Worm (Caenorhabditis elegans) whole organism, L4 larva: ENCODE measurements around the gene ZK673.6.

Source experiments
- F26F4.8 ChIP-seq: fragments of 200-800 bp; sonication (Bioruptor generic); conservative IDR thresholded peaks from 2 replicates; pipeline ENCODE4 v1.3.6; 2022; ENCODE audit warnings: missing genetic modification characterization, missing compliant biosample characterization
- F37D6.2 ChIP-seq: sonication (generic microtip); optimal IDR thresholded peaks from 2 replicates; lab custom pipeline; 2016; ENCODE audit warnings: mild to moderate bottlenecking, missing genetic modification characterization, missing compliant biosample characterization
- T26A8.4 ChIP-seq: fragments of 200-800 bp; sonication (Bioruptor generic); IDR thresholded peaks from 2 replicates; pipeline ENCODE4 v1.3.6; 2022; ENCODE audit warnings: missing genetic modification characterization, missing compliant biosample characterization
- ZK546.5 ChIP-seq, 2 experiments: sonication (generic microtip); optimal IDR thresholded peaks; 2 replicates each; lab custom pipeline; 2017; ENCODE audit warnings: missing biosample characterization in 2 of 2, missing genetic modification characterization in 2 of 2
- aha-1 ChIP-seq: fragments of 150-350 bp; peaks from one replicate; lab custom pipeline; 2014; ENCODE audit warnings: missing biosample characterization, missing genetic modification characterization
- ama-1 ChIP-seq: fragments of 150-350 bp; optimal IDR thresholded peaks from 2 replicates; lab custom pipeline; 2014; ENCODE audit warnings: inconsistent platforms, mixed read lengths
- arid-1 ChIP-seq: fragments of 200-800 bp; sonication (Bioruptor generic); conservative IDR thresholded peaks from 2 replicates; pipeline ENCODE4 v1.3.6; 2022; ENCODE audit warnings: missing genetic modification reagents, missing genetic modification characterization, missing compliant biosample characterization
- ceh-20 ChIP-seq: fragments of 200-800 bp; sonication (Bioruptor generic); IDR thresholded peaks from 2 replicates; pipeline ENCODE4 v1.3.6; 2022; ENCODE audit warnings: missing genetic modification reagents, missing genetic modification characterization, missing compliant biosample characterization
- ceh-32 ChIP-seq: sonication (generic microtip); optimal IDR thresholded peaks from 2 replicates; lab custom pipeline; 2016; ENCODE audit warnings: mild to moderate bottlenecking, missing genetic modification characterization, missing compliant biosample characterization; ENCODE audit not compliant: poor library complexity
- ceh-44 ChIP-seq: fragments of 200-800 bp; sonication (Bioruptor generic); IDR thresholded peaks from 2 replicates; pipeline ENCODE4 v1.3.6; 2022; ENCODE audit warnings: missing genetic modification reagents, missing genetic modification characterization, missing compliant biosample characterization
- ceh-62 ChIP-seq: sonication (generic microtip); optimal IDR thresholded peaks from 2 replicates; lab custom pipeline; 2017; ENCODE audit warnings: missing biosample characterization, missing genetic modification characterization
- ctbp-1 ChIP-seq: fragments of 200-800 bp; sonication (Bioruptor generic); IDR thresholded peaks from 2 replicates; pipeline ENCODE4 v1.3.6; 2022; ENCODE audit warnings: missing genetic modification reagents, missing genetic modification characterization, missing compliant biosample characterization
- daf-16 ChIP-seq, 3 experiments: sonication (generic microtip); optimal IDR thresholded peaks; 2 replicates each; lab custom pipeline; 2016 to 2017; ENCODE audit warnings: missing genetic modification characterization in 3 of 3, missing genetic modification reagents in 3 of 3, mild to moderate bottlenecking in 2 of 3, missing compliant biosample characterization in 2 of 3, missing biosample characterization in 1 of 3, moderate library complexity in 1 of 3
- daf-8 ChIP-seq: fragments of 200-800 bp; sonication (Bioruptor generic); IDR thresholded peaks from 2 replicates; pipeline ENCODE4 v1.3.6; 2022; ENCODE audit warnings: missing genetic modification characterization, missing compliant biosample characterization
- dmd-6 ChIP-seq: fragments of 200-800 bp; sonication (Bioruptor generic); IDR thresholded peaks from 2 replicates; pipeline ENCODE4 v1.3.6; 2022; ENCODE audit warnings: missing genetic modification reagents, missing genetic modification characterization, missing compliant biosample characterization
- dve-1 ChIP-seq: sonication (generic microtip); optimal IDR thresholded peaks from 2 replicates; lab custom pipeline; 2017; ENCODE audit warnings: antibody characterized with exemption, mild to moderate bottlenecking, missing genetic modification characterization, missing compliant biosample characterization; ENCODE audit not compliant: insufficient read depth
- egl-43 ChIP-seq: fragments of 200-800 bp; sonication (Bioruptor generic); IDR thresholded peaks from 2 replicates; pipeline ENCODE4 v1.3.6; 2022; ENCODE audit warnings: missing genetic modification reagents, missing genetic modification characterization, missing compliant biosample characterization
- fos-1 ChIP-seq: fragments of 150-350 bp; optimal IDR thresholded peaks from 2 replicates; lab custom pipeline; 2014; ENCODE audit warnings: missing biosample characterization, missing genetic modification characterization
- hlh-11 ChIP-seq: fragments of 200-800 bp; sonication (Bioruptor generic); optimal IDR thresholded peaks from 2 replicates; lab custom pipeline; 2018; ENCODE audit warnings: mild to moderate bottlenecking, missing genetic modification characterization, missing compliant biosample characterization
- hlh-30 ChIP-seq: sonication (generic microtip); optimal IDR thresholded peaks from 2 replicates; lab custom pipeline; 2017; ENCODE audit warnings: antibody characterized with exemption, mild to moderate bottlenecking, missing genetic modification characterization, missing compliant biosample characterization; ENCODE audit not compliant: insufficient read depth
- lin-29 ChIP-seq: fragments of 200-800 bp; sonication (Bioruptor generic); IDR thresholded peaks from 2 replicates; pipeline ENCODE4 v1.3.6; 2022; ENCODE audit warnings: missing genetic modification reagents, missing genetic modification characterization, missing compliant biosample characterization
- lir-3 ChIP-seq: sonication (generic microtip); optimal IDR thresholded peaks from 2 replicates; lab custom pipeline; 2016; ENCODE audit warnings: mild to moderate bottlenecking, missing genetic modification characterization, missing compliant biosample characterization
- lsy-2 ChIP-seq, 2 experiments: fragments of 150-350 bp in 1 of 2; sonication (generic microtip) in 1 of 2; optimal IDR thresholded peaks; 2 replicates each; lab custom pipeline; 2014 to 2017; ENCODE audit warnings: missing biosample characterization in 2 of 2, missing genetic modification characterization in 2 of 2
- madf-5 ChIP-seq, 2 experiments: fragments of 200-800 bp; sonication (Bioruptor generic); IDR thresholded peaks; 2 replicates each; pipeline ENCODE4 v1.3.6; 2022; ENCODE audit warnings: missing compliant biosample characterization in 2 of 2, missing genetic modification characterization in 2 of 2
- madf-9 ChIP-seq: fragments of 200-800 bp; sonication (Bioruptor generic); conservative IDR thresholded peaks from 2 replicates; pipeline ENCODE4 v1.3.6; 2022; ENCODE audit warnings: missing genetic modification reagents, missing genetic modification characterization, missing compliant biosample characterization
- mdl-1 ChIP-seq, 2 experiments: fragments of 150-350 bp in 1 of 2; sonication (generic microtip) in 1 of 2; optimal IDR thresholded peaks; 2 replicates each; lab custom pipeline; 2014 to 2017; ENCODE audit warnings: missing biosample characterization in 2 of 2, missing genetic modification characterization in 2 of 2
- mdt-29 ChIP-seq: fragments of 200-800 bp; sonication (Bioruptor generic); IDR thresholded peaks from 2 replicates; pipeline ENCODE4 v1.3.6; 2022; ENCODE audit warnings: missing genetic modification reagents, missing genetic modification characterization, missing compliant biosample characterization
- mxl-2 ChIP-seq: fragments of 200-800 bp; sonication (Bioruptor generic); conservative IDR thresholded peaks from 2 replicates; pipeline ENCODE4 v1.3.6; 2022; ENCODE audit warnings: missing genetic modification reagents, missing genetic modification characterization, missing compliant biosample characterization
- mxl-3 ChIP-seq: fragments of 200-800 bp; sonication (Bioruptor generic); optimal IDR thresholded peaks from 2 replicates; lab custom pipeline; 2018; ENCODE audit warnings: mild to moderate bottlenecking, missing genetic modification characterization, missing compliant biosample characterization
- nhr-11 ChIP-seq: fragments of 150-350 bp; optimal IDR thresholded peaks from 2 replicates; lab custom pipeline; 2014; ENCODE audit warnings: missing biosample characterization, missing genetic modification characterization
- nhr-111 ChIP-seq: fragments of 200-800 bp; sonication (Bioruptor generic); optimal IDR thresholded peaks from 2 replicates; lab custom pipeline; 2018; ENCODE audit warnings: mild to moderate bottlenecking, missing genetic modification characterization, missing compliant biosample characterization
- nhr-28 ChIP-seq: fragments of 150-350 bp; optimal IDR thresholded peaks from 2 replicates; lab custom pipeline; 2014; ENCODE audit warnings: missing biosample characterization, missing genetic modification characterization
- nhr-41 ChIP-seq: fragments of 200-800 bp; sonication (Bioruptor generic); IDR thresholded peaks from 2 replicates; pipeline ENCODE4 v1.3.6; 2022; ENCODE audit warnings: missing genetic modification reagents, missing genetic modification characterization, missing compliant biosample characterization
- nhr-77 ChIP-seq: fragments of 150-350 bp; optimal IDR thresholded peaks from 2 replicates; lab custom pipeline; 2014; ENCODE audit warnings: missing biosample characterization, missing genetic modification characterization
- pha-4 ChIP-seq, 2 experiments: fragments of 150-350 bp in 1 of 2; fragments of 200-800 bp in 1 of 2; sonication (Bioruptor generic) in 1 of 2; IDR thresholded peaks in 1 of 2; optimal IDR thresholded peaks in 1 of 2; 2 replicates each; pipeline versions ENCODE4 v1.3.6 to Lab custom; 2014 to 2022; ENCODE audit warnings: missing genetic modification characterization in 2 of 2, missing genetic modification reagents in 2 of 2, missing biosample characterization in 1 of 2, missing compliant biosample characterization in 1 of 2
- php-3 ChIP-seq: fragments of 200-800 bp; sonication (Bioruptor generic); IDR thresholded peaks from 2 replicates; pipeline ENCODE4 v1.3.6; 2022; ENCODE audit warnings: missing genetic modification reagents, missing genetic modification characterization, missing compliant biosample characterization
- rbr-2 ChIP-seq: sonication (generic microtip); optimal IDR thresholded peaks from 2 replicates; lab custom pipeline; 2016; ENCODE audit warnings: missing genotype, missing genetic modification characterization, missing compliant biosample characterization
- sdz-12 ChIP-seq: fragments of 200-800 bp; sonication (Bioruptor generic); optimal IDR thresholded peaks from 2 replicates; lab custom pipeline; 2018; ENCODE audit warnings: mild to moderate bottlenecking, missing genetic modification characterization, missing compliant biosample characterization
- tag-97 ChIP-seq: fragments of 200-800 bp; sonication (Bioruptor generic); IDR thresholded peaks from 2 replicates; pipeline ENCODE4 v1.3.6; 2022; ENCODE audit warnings: missing genetic modification characterization, missing compliant biosample characterization
- unc-39 ChIP-seq: sonication (generic microtip); optimal IDR thresholded peaks from 2 replicates; lab custom pipeline; 2017; ENCODE audit warnings: missing biosample characterization, missing genetic modification characterization
- unc-62 ChIP-seq, 3 experiments: fragments of 150-350 bp in 1 of 3; sonication (generic microtip); optimal IDR thresholded peaks in 2 of 3; peaks in 1 of 3; 1 replicate in 1 of 3; 2 replicates in 2 of 3; lab custom pipeline; 2014 to 2017; ENCODE audit warnings: missing biosample characterization in 3 of 3, missing genetic modification characterization in 3 of 3, missing genetic modification reagents in 3 of 3, missing genotype in 1 of 3
- vab-7 ChIP-seq: fragments of 200-800 bp; sonication (Bioruptor generic); IDR thresholded peaks from 2 replicates; pipeline ENCODE4 v1.3.6; 2022; ENCODE audit warnings: missing genetic modification reagents, missing genetic modification characterization, missing compliant biosample characterization
- zag-1 ChIP-seq: fragments of 150-350 bp; optimal IDR thresholded peaks from 2 replicates; lab custom pipeline; 2014; ENCODE audit warnings: missing biosample characterization, missing genetic modification characterization
- zip-2 ChIP-seq: fragments of 150-350 bp; optimal IDR thresholded peaks from 2 replicates; lab custom pipeline; 2014; ENCODE audit warnings: missing biosample characterization, missing genetic modification characterization

The ZK673.6 gene

ce11 chrII:10446814-10447213 is 17.3 kb downstream of the ZK673.6 start:
- TF ChIP-seq T26A8.4 (no peak), arid-1 (GFP tag; lab: Robert Waterston, UW) (no peak), F37D6.2 (tag; lab: Kevin White, UChicago) (no peak), lir-3 (tag; lab: Kevin White, UChicago) (no peak), daf-8 (GFP tag; lab: Robert Waterston, UW) (no peak), fos-1 (tag; lab: Kevin White, UChicago) (no peak), nhr-77 (no peak), ceh-20 (GFP tag; lab: Robert Waterston, UW) (0 out of 2 replicates have a peak, but pooled peaks have one; percentile 19), zip-2 (tag; lab: Kevin White, UChicago) (no peak), daf-16 (GFP tag; optimal IDR thresholded peaks at IDR 0.05; lab: Kevin White, UChicago) (no peak), daf-16 (tag; optimal IDR thresholded peaks at IDR 0.05; lab: Kevin White, UChicago) (no peak), rbr-2 (tag; lab: Kevin White, UChicago) (no peak), mxl-2 (GFP tag; lab: Robert Waterston, UW) (no peak), ZK546.5 (tag; optimal IDR thresholded peaks at IDR 0.05; lab: Kevin White, UChicago) (no peak), lsy-2 (tag; optimal IDR thresholded peaks at IDR 0.05; lab: Kevin White, UChicago) (no peak), php-3 (no peak), nhr-11 (tag; lab: Kevin White, UChicago) (peak; percentile 33), nhr-111 (no peak), ama-1 (lab: Kevin White, UChicago) (no peak), tag-97 (GFP tag; lab: Robert Waterston, UW) (no peak), ctbp-1 (GFP tag; lab: Robert Waterston, UW) (no peak), nhr-41 (GFP tag; lab: Robert Waterston, UW) (no peak), unc-39 (tag; lab: Kevin White, UChicago) (no peak), madf-5 (GFP tag; IDR thresholded peaks at IDR 0.05; lab: Robert Waterston, UW) (0 out of 4 replicates have a peak, but pooled peaks of 1 of the 2 experiments have one; percentile 11), sdz-12 (peak; percentile 44), madf-9 (GFP tag; lab: Robert Waterston, UW) (no peak), aha-1 (tag; lab: Kevin White, UChicago) (peak; percentile 74), egl-43 (GFP tag; lab: Robert Waterston, UW) (0 out of 2 replicates have a peak, but pooled peaks have one; percentile 14), ceh-32 (no peak), F26F4.8 (no peak), ceh-44 (GFP tag; lab: Robert Waterston, UW) (no peak)
- TF ChIP-seq, all 104 proteins: peak for 6

ce11 chrII:10446300-10446699 is 17.8 kb downstream of the ZK673.6 start:
- TF ChIP-seq mdt-29 (GFP tag; lab: Robert Waterston, UW) (peak; percentile 77), pha-4 (GFP tag; IDR thresholded peaks at IDR 0.05; lab: Robert Waterston, UW) (no peak), pha-4 (tag; optimal IDR thresholded peaks at IDR 0.05; lab: Kevin White, UChicago) (no peak), unc-62 (GFP tag; optimal IDR thresholded peaks at IDR 0.05 in 1 of 2; lab: Kevin White, UChicago) (peak in 1 of 2 experiments; percentile 97), unc-62 (tag; optimal IDR thresholded peaks at IDR 0.05; lab: Kevin White, UChicago) (no peak), nhr-28 (tag; lab: Kevin White, UChicago) (peak; percentile 85), mdl-1 (tag; optimal IDR thresholded peaks at IDR 0.05; lab: Kevin White, UChicago) (peak in 1 of 2 experiments; percentile 47), ceh-62 (tag; lab: Kevin White, UChicago) (no peak), dmd-6 (GFP tag; lab: Robert Waterston, UW) (peak; percentile 71), nhr-111 (no peak), php-3 (peak; percentile 54; the same call in 1 of the 2 replicates), nhr-11 (tag; lab: Kevin White, UChicago) (peak; percentile 78), lsy-2 (tag; optimal IDR thresholded peaks at IDR 0.05; lab: Kevin White, UChicago) (peak in 1 of 2 experiments; percentile 29), lin-29 (GFP tag; lab: Robert Waterston, UW) (no peak), mxl-2 (GFP tag; lab: Robert Waterston, UW) (no peak), zag-1 (no peak), mxl-3 (peak; percentile 21), hlh-30 (peak; percentile 90), daf-16 (GFP tag; optimal IDR thresholded peaks at IDR 0.05; lab: Kevin White, UChicago) (peak in 1 of 2 experiments; percentile 55), daf-16 (tag; optimal IDR thresholded peaks at IDR 0.05; lab: Kevin White, UChicago) (peak; percentile 21), ama-1 (lab: Kevin White, UChicago) (peak; percentile 69), vab-7 (GFP tag; lab: Robert Waterston, UW) (no peak), dve-1 (tag; lab: Kevin White, UChicago) (peak; percentile 80), hlh-11 (tag; lab: Kevin White, UChicago) (peak; percentile 86), ceh-20 (GFP tag; lab: Robert Waterston, UW) (no peak), nhr-77 (peak; percentile 79)
